Worm (Caenorhabditis elegans) whole organism, mixed stage, embryonic: ENCODE data around the gene Y37E11B.10.

Source experiments
- M03D4.4 ChIP-seq: sonication (generic microtip); optimal IDR thresholded peaks from 2 replicates; lab custom pipeline; 2017; ENCODE audit warnings: mild to moderate bottlenecking, missing genetic modification characterization, missing compliant biosample characterization
- bed-3 ChIP-seq: fragments of 200-800 bp; sonication (Bioruptor generic); optimal IDR thresholded peaks from 3 replicates; lab custom pipeline; 2018; ENCODE audit warnings: mild to moderate bottlenecking, missing genetic modification characterization, moderate library complexity, missing compliant biosample characterization
- ceh-39 ChIP-seq: fragments of 150-350 bp; optimal IDR thresholded peaks from 2 replicates; lab custom pipeline; 2014; ENCODE audit warnings: missing biosample characterization, missing genetic modification characterization
- ceh-43 ChIP-seq: fragments of 200-800 bp; sonication (Bioruptor generic); optimal IDR thresholded peaks from 2 replicates; lab custom pipeline; 2018; ENCODE audit warnings: mild to moderate bottlenecking, missing genetic modification characterization, moderate library complexity, missing compliant biosample characterization
- ceh-83 ChIP-seq: fragments of 200-800 bp; sonication (Bioruptor generic); optimal IDR thresholded peaks from 2 replicates; lab custom pipeline; 2018; ENCODE audit warnings: mild to moderate bottlenecking, missing genetic modification characterization, missing compliant biosample characterization
- ces-1 ChIP-seq: fragments of 150-350 bp; optimal IDR thresholded peaks from 2 replicates; lab custom pipeline; 2014; ENCODE audit warnings: missing biosample characterization, missing genetic modification reagents, missing genetic modification characterization
- cnd-1 ChIP-seq: fragments of 200-800 bp; sonication (Bioruptor generic); optimal IDR thresholded peaks from 2 replicates; lab custom pipeline; 2018; ENCODE audit warnings: mild to moderate bottlenecking, missing genetic modification characterization, missing compliant biosample characterization
- drap-1 ChIP-seq: fragments of 200-800 bp; sonication (Bioruptor generic); optimal IDR thresholded peaks from 3 replicates; lab custom pipeline; 2018; ENCODE audit warnings: mild to moderate bottlenecking, missing genetic modification characterization, missing compliant biosample characterization
- elt-1 ChIP-seq: sonication (generic microtip); optimal IDR thresholded peaks from 2 replicates; lab custom pipeline; 2017; ENCODE audit warnings: missing genetic modification characterization, mild to moderate bottlenecking, missing compliant biosample characterization, antibody characterized with exemption, moderate library complexity, borderline replicate concordance; ENCODE audit not compliant: insufficient read depth
- elt-3 ChIP-seq: fragments of 150-350 bp; optimal IDR thresholded peaks from 2 replicates; lab custom pipeline; 2014; ENCODE audit warnings: missing biosample characterization, missing genetic modification characterization
- flh-1 ChIP-seq: fragments of 200-800 bp; sonication (Bioruptor generic); optimal IDR thresholded peaks from 2 replicates; lab custom pipeline; 2018; ENCODE audit warnings: mild to moderate bottlenecking, missing genetic modification characterization, moderate library complexity, missing compliant biosample characterization
- ham-2 ChIP-seq: fragments of 200-800 bp; sonication (Bioruptor generic); optimal IDR thresholded peaks from 2 replicates; lab custom pipeline; 2018; ENCODE audit warnings: mild to moderate bottlenecking, missing genetic modification characterization, missing compliant biosample characterization
- hlh-1 ChIP-seq: fragments of 150-350 bp; optimal IDR thresholded peaks from 2 replicates; lab custom pipeline; 2014; ENCODE audit warnings: missing biosample characterization, missing genetic modification reagents, missing genetic modification characterization
- lin-13 ChIP-seq: fragments of 150-350 bp; optimal IDR thresholded peaks from 2 replicates; lab custom pipeline; 2014; ENCODE audit warnings: missing biosample characterization, missing genetic modification characterization
- lin-32 ChIP-seq: fragments of 200-800 bp; sonication (Bioruptor generic); optimal IDR thresholded peaks from 2 replicates; lab custom pipeline; 2018; ENCODE audit warnings: mild to moderate bottlenecking, missing genetic modification characterization, missing compliant biosample characterization
- lsy-2 ChIP-seq: fragments of 150-350 bp; optimal IDR thresholded peaks from 2 replicates; lab custom pipeline; 2014; ENCODE audit warnings: missing biosample characterization, missing genetic modification characterization
- mab-5 ChIP-seq: fragments of 150-350 bp; optimal IDR thresholded peaks from 2 replicates; lab custom pipeline; 2014; ENCODE audit warnings: missing biosample characterization, missing genetic modification characterization
- mep-1 ChIP-seq: fragments of 150-350 bp; optimal IDR thresholded peaks from 2 replicates; lab custom pipeline; 2017; ENCODE audit warnings: missing biosample characterization, missing genetic modification reagents, missing genetic modification characterization, inconsistent platforms
- mls-2 ChIP-seq: sonication (generic microtip); optimal IDR thresholded peaks from 2 replicates; lab custom pipeline; 2016; ENCODE audit warnings: mild to moderate bottlenecking, missing genetic modification characterization, moderate library complexity, missing compliant biosample characterization
- nhr-2 ChIP-seq: fragments of 150-350 bp; optimal IDR thresholded peaks from 2 replicates; lab custom pipeline; 2014; ENCODE audit warnings: missing biosample characterization, missing genetic modification characterization
- nhr-28 ChIP-seq: fragments of 150-350 bp; optimal IDR thresholded peaks from 2 replicates; lab custom pipeline; 2014; ENCODE audit warnings: missing biosample characterization, missing genetic modification characterization
- nhr-76 ChIP-seq: sonication (generic microtip); optimal IDR thresholded peaks from 2 replicates; lab custom pipeline; 2017; ENCODE audit warnings: missing biosample characterization, missing genetic modification characterization
- pha-4 ChIP-seq: fragments of 150-350 bp; optimal IDR thresholded peaks from 2 replicates; lab custom pipeline; 2018; ENCODE audit warnings: missing biosample characterization, missing genetic modification reagents, missing genetic modification characterization
- sem-2 ChIP-seq: fragments of 200-800 bp; sonication (Bioruptor generic); optimal IDR thresholded peaks from 2 replicates; lab custom pipeline; 2018; ENCODE audit warnings: mild to moderate bottlenecking, missing genetic modification characterization, missing compliant biosample characterization
- snpc-4 ChIP-seq: fragments of 150-350 bp; optimal IDR thresholded peaks from 2 replicates; lab custom pipeline; 2014; ENCODE audit warnings: missing biosample characterization, missing genetic modification characterization
- sptf-1 ChIP-seq: sonication (generic microtip); optimal IDR thresholded peaks from 2 replicates; lab custom pipeline; 2017; ENCODE audit warnings: mild to moderate bottlenecking, missing genetic modification characterization, moderate library complexity, missing compliant biosample characterization
- tbx-8 ChIP-seq: fragments of 200-800 bp; sonication (Bioruptor generic); optimal IDR thresholded peaks from 2 replicates; lab custom pipeline; 2018; ENCODE audit warnings: mild to moderate bottlenecking, missing genetic modification characterization, moderate library complexity, missing compliant biosample characterization
- unc-120 ChIP-seq: sonication (generic microtip); optimal IDR thresholded peaks from 2 replicates; lab custom pipeline; 2017; ENCODE audit warnings: missing genetic modification characterization, missing compliant biosample characterization; ENCODE audit not compliant: poor library complexity, severe bottlenecking
- unc-39 ChIP-seq: fragments of 150-350 bp; optimal IDR thresholded peaks from 2 replicates; lab custom pipeline; 2014; ENCODE audit warnings: missing biosample characterization, missing genetic modification characterization
- unc-62 ChIP-seq: fragments of 150-350 bp; optimal IDR thresholded peaks from 2 replicates; lab custom pipeline; 2014; ENCODE audit warnings: missing biosample characterization, missing genetic modification reagents, missing genetic modification characterization
- zip-8 ChIP-seq: fragments of 150-350 bp; optimal IDR thresholded peaks from 2 replicates; lab custom pipeline; 2014; ENCODE audit warnings: missing biosample characterization, missing genetic modification characterization
- ztf-11 ChIP-seq: fragments of 150-350 bp; optimal IDR thresholded peaks from 2 replicates; lab custom pipeline; 2014; ENCODE audit warnings: missing biosample characterization, missing genetic modification characterization

Gene Y37E11B.10

DNA sequence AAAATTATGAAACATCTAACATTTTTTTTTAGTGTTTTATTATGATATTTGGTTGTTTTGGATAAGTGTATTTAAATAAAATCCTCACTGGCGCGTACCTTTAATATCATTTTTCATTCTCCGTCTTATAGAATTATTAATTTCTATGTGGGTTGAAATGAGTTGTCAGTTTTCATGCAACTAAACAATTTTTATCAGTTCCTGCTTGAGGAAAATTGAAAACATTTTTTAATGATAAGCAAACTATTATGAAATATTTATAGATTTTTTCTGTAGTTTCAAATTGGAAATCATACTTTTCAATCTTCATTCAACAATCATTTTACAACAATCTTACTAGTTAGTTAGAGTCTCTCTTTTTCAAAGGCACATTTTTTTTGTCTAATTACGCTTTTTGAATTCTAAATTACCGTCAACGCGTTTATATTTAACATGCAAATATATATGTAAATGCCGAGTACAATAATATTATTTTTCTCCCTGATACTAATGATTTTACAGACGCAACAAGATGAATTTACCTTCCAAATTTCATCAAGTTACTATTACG is at the start of gene Y37E11B.10, which contains the start of gene kgb-2:
Gene Y37E11B.10 (minus strand): TSS at position 182 of the 550 bp plus-strand sequence.
Gene kgb-2 (plus strand): TSS at position 500 of the 550 bp plus-strand sequence.
- no peak for TF ChIP-seq elt-1 (tag; lab: Kevin White, UChicago)
- TF ChIP-seq lsy-2 (tag; lab: Kevin White, UChicago) = no peak

DNA sequence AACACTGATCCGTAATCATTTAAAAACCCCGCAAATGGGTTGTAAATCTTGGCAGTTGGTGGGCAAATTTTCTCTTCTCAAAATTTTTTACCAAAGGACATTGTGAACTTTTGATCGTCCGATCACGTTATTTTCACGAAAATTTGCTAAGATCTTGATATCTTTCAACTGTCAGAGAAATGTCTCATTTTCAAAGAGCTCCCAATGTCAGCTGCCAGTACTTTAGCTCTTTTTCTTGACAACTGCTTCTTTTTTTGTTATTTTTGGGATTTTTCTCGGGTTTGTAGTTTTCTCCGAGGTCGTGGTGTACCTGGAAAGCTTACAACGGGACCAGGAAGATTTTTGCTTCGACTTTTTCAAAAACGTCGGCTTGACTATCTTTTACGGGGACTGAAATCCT is 49.6 kb upstream of the Y37E11B.10 start:
- TF ChIP-seq zip-8 (no peak), unc-120 (tag; lab: Kevin White, UChicago) (no peak), lsy-2 (tag; lab: Kevin White, UChicago) (no peak), ham-2 (GFP tag; lab: Kevin White, UChicago) (no peak), nhr-28 (no peak), hlh-1 (peak; percentile 73), mep-1 (tag; lab: Kevin White, UChicago) (no peak), cnd-1 (tag; lab: Kevin White, UChicago) (no peak), elt-1 (tag; lab: Kevin White, UChicago) (no peak), drap-1 (GFP tag; lab: Kevin White, UChicago) (no peak), ces-1 (GFP tag; lab: Kevin White, UChicago) (no peak), sptf-1 (no peak), ztf-11 (tag; lab: Kevin White, UChicago) (no peak), pha-4 (tag; lab: Kevin White, UChicago) (no peak), elt-3 (tag; lab: Kevin White, UChicago) (no peak), sem-2 (GFP tag; lab: Kevin White, UChicago) (no peak), nhr-76 (no peak), unc-62 (GFP tag; lab: Kevin White, UChicago) (peak; percentile 45)

DNA sequence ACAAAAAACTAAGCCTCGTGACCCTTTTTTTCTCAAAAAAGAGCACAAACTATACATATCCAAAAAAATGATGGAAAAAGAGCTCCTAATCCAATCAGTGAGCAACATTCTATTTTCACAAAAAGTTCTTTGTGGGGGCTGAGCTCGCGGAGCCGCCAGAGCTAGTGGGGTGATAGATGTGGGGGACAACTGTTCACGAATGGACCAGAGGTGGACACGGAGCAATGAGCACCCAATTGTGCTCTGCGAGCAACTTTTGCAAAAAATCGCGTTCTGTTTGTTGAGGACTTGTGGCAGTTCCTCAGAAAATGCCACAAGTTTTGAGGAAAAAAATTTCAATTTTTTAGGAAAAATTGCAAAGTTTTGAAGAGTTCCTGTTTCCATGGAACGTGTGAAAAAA is 48.6 kb upstream of the Y37E11B.10 start:
- no peak for TF ChIP-seq snpc-4 (tag; lab: Kevin White, UChicago)
- TF ChIP-seq nhr-2 = no peak
- no peak for TF ChIP-seq lsy-2 (tag; lab: Kevin White, UChicago)
- TF ChIP-seq ham-2 (GFP tag; lab: Kevin White, UChicago) = no peak
- peak; percentile 58 for TF ChIP-seq hlh-1
- TF ChIP-seq flh-1 (GFP tag; lab: Kevin White, UChicago) = no peak
- TF ChIP-seq unc-120 (tag; lab: Kevin White, UChicago) = no peak

DNA sequence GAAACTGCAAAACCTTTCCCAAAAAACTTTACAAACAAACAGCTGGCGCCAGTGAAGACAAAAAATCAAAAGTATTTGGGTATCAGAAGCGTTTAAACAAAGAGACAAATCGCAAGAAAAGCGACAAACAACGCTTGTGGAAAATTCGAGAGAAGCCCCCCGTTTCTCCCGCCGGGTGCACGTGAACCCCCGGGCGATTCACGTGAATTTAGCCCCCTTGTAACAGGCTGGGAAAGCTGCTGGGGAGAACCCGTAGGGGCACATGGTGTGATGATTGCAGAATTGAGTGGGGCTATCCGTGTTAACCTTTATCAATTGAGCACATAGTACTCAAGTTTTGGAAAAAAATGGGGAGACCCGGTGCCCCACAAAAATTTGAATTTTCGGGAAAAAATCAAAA is 47.9 kb upstream of the Y37E11B.10 start:
- no peak for TF ChIP-seq sptf-1
- no peak for TF ChIP-seq drap-1 (GFP tag; lab: Kevin White, UChicago)
- TF ChIP-seq unc-62 (GFP tag; lab: Kevin White, UChicago) = peak; percentile 64
- TF ChIP-seq lin-13 (tag; lab: Kevin White, UChicago) = no peak
- TF ChIP-seq nhr-76 = no peak
- TF ChIP-seq ceh-39 (tag; lab: Kevin White, UChicago) = no peak
- no peak for TF ChIP-seq mep-1 (tag; lab: Kevin White, UChicago)
- TF ChIP-seq zip-8 = no peak
- TF ChIP-seq unc-120 (tag; lab: Kevin White, UChicago) = peak; percentile 76
- no peak for TF ChIP-seq mab-5 (tag; lab: Kevin White, UChicago)
- TF ChIP-seq sem-2 (GFP tag; lab: Kevin White, UChicago) = no peak
- TF ChIP-seq flh-1 (GFP tag; lab: Kevin White, UChicago) = no peak
- TF ChIP-seq ceh-83 (GFP tag; lab: Kevin White, UChicago) = no peak
- TF ChIP-seq ham-2 (GFP tag; lab: Kevin White, UChicago) = no peak
- TF ChIP-seq lin-32 (GFP tag; lab: Kevin White, UChicago) = no peak
- no peak for TF ChIP-seq tbx-8 (GFP tag; lab: Kevin White, UChicago)
- no peak for TF ChIP-seq elt-3 (tag; lab: Kevin White, UChicago)
- TF ChIP-seq ceh-43 = no peak
- TF ChIP-seq mls-2 = no peak
- no peak for TF ChIP-seq ztf-11 (tag; lab: Kevin White, UChicago)
- TF ChIP-seq hlh-1 = peak; percentile 80
- TF ChIP-seq bed-3 (GFP tag; lab: Kevin White, UChicago) = no peak

DNA sequence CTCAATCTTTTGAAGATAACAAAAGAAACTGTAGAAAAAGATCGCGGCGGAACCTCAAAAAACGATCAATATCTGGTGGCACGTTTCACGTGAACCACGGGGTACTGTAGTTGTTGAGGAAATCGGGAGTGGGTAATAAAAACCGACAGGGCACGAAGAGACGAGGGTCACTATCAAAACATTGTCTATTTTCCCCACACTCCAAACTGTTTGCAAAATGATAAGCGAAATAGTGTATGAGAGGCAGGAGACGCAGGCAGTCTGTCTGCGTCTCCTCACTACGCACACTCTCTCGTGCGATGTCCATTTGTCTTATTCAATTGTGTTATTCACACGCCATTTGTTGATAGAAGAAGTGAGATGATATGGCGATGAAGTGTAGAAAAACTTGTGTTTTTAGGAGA is 47.2 kb upstream of the Y37E11B.10 start:
- TF ChIP-seq nhr-2 (no peak), pha-4 (tag; lab: Kevin White, UChicago) (peak; percentile 22), nhr-76 (no peak), cnd-1 (tag; lab: Kevin White, UChicago) (no peak), lsy-2 (tag; lab: Kevin White, UChicago) (peak; percentile 15), tbx-8 (GFP tag; lab: Kevin White, UChicago) (no peak), mls-2 (no peak), M03D4.4 (tag; lab: Kevin White, UChicago) (no peak), ztf-11 (tag; lab: Kevin White, UChicago) (no peak), ceh-43 (no peak), elt-3 (tag; lab: Kevin White, UChicago) (peak; percentile 25), unc-62 (GFP tag; lab: Kevin White, UChicago) (peak; percentile 40), sptf-1 (no peak), unc-39 (tag; lab: Kevin White, UChicago) (no peak)
- TF ChIP-seq, all 35 proteins: peak for 4
